Worm (Caenorhabditis elegans) whole organism, L4 larva: ENCODE data around the gene Y43F8B.3.

Experiments
- cey-2 ChIP-seq: sonication (generic microtip); optimal IDR thresholded peaks from 3 replicates; lab custom pipeline; 2017; ENCODE audit warnings: missing genetic modification characterization, mild to moderate bottlenecking, missing compliant biosample characterization, antibody characterized with exemption, borderline replicate concordance; ENCODE audit not compliant: insufficient read depth
- jun-1 ChIP-seq: fragments of 150-350 bp; optimal IDR thresholded peaks from 2 replicates; lab custom pipeline; 2014; ENCODE audit warnings: missing biosample characterization, missing genetic modification reagents, missing genetic modification characterization
- lin-13 ChIP-seq: fragments of 150-350 bp; optimal IDR thresholded peaks from 2 replicates; lab custom pipeline; 2014; ENCODE audit warnings: missing biosample characterization, missing genetic modification reagents, missing genetic modification characterization
- lsy-2 ChIP-seq, 2 experiments: fragments of 150-350 bp in 1 of 2; sonication (generic microtip) in 1 of 2; optimal IDR thresholded peaks; 2 replicates each; lab custom pipeline; 2014 to 2017; ENCODE audit warnings: missing biosample characterization in 2 of 2, missing genetic modification characterization in 2 of 2
- snpc-4 ChIP-seq: fragments of 150-350 bp; optimal IDR thresholded peaks from 2 replicates; lab custom pipeline; 2014; ENCODE audit warnings: missing biosample characterization, missing genetic modification characterization

DNA sequence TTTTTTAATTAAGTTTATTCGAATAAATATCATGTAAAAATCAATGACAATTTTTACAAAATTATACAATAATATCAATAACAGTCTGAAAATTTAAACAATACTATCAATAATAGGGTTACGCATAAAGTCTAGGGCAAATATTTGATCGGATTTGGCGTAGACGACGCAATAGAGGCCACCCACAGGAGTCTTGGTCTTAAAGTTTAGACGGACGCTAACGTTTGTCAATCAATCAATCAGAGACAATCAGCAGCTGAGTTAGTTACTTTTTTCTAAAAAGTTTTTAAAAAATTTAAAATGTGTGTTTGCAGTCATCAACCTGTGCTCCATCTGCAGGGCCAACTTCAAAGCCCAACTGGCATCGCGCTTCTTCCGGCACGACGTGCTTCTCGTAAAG, 11.6 kb upstream of the Y43F8B.3 start, which contains the start of gene Y43F8B.29:
- TF ChIP-seq jun-1 (tag; lab: Kevin White, UChicago) (no peak), lin-13 (GFP tag; lab: Kevin White, UChicago) (no peak), snpc-4 (tag; lab: Kevin White, UChicago) (no peak), cey-2 (tag; lab: Kevin White, UChicago) (no peak), lsy-2 (tag; optimal IDR thresholded peaks at IDR 0.05; lab: Kevin White, UChicago) (no peak)
